Fruit fly (Drosophila melanogaster) whole organism, pupa: Measurements from ENCODE around the gene neo.

ENCODE experiments used
- CG13204 ChIP-seq: fragments of 200-800 bp; sonication (Bioruptor generic); optimal IDR thresholded peaks from 2 replicates; lab custom pipeline; 2018; ENCODE audit warnings: missing biosample characterization, mild to moderate bottlenecking, missing genetic modification characterization, moderate library complexity
- CG14655 ChIP-seq: fragments of 200-800 bp; sonication (Bioruptor generic); optimal IDR thresholded peaks from 3 replicates; lab custom pipeline; 2017; ENCODE audit warnings: mild to moderate bottlenecking, missing biosample characterization, missing genetic modification reagents, missing genetic modification characterization
- CG17806 ChIP-seq: fragments of 200-800 bp; sonication (Bioruptor generic); optimal IDR thresholded peaks from 2 replicates; lab custom pipeline; 2018; ENCODE audit warnings: missing biosample characterization, mild to moderate bottlenecking, missing genetic modification characterization, moderate library complexity
- CG32121 ChIP-seq: fragments of 200-800 bp; sonication (Bioruptor generic); IDR thresholded peaks from 2 replicates; pipeline ENCODE4 v1.3.6; 2022; ENCODE audit warnings: missing biosample characterization, missing genetic modification characterization
- CG8301 ChIP-seq: fragments of 200-800 bp; sonication (Bioruptor generic); optimal IDR thresholded peaks from 2 replicates; lab custom pipeline; 2018; ENCODE audit warnings: missing biosample characterization, mild to moderate bottlenecking, missing genetic modification characterization
- CG9948 ChIP-seq: fragments of 200-800 bp; sonication (Bioruptor generic); optimal IDR thresholded peaks from 2 replicates; lab custom pipeline; 2018; ENCODE audit warnings: missing biosample characterization, mild to moderate bottlenecking, missing genetic modification characterization, moderate library complexity
- D1 ChIP-seq: fragments of 200-800 bp; sonication (Bioruptor generic); optimal IDR thresholded peaks from 2 replicates; lab custom pipeline; 2018; ENCODE audit warnings: missing biosample characterization, mild to moderate bottlenecking, missing genetic modification characterization, moderate library complexity
- EcR ChIP-seq: fragments of 200-800 bp; sonication (Bioruptor generic); optimal IDR thresholded peaks from 3 replicates; lab custom pipeline; 2019; ENCODE audit warnings: missing biosample characterization, missing genetic modification characterization, mild to moderate bottlenecking, moderate library complexity, missing genetic modification reagents
- Pif1A ChIP-seq: fragments of 200-800 bp; sonication (Bioruptor generic); optimal IDR thresholded peaks from 3 replicates; lab custom pipeline; 2016; ENCODE audit warnings: missing biosample characterization, missing genetic modification characterization
- fd96Ca ChIP-seq: fragments of 200-800 bp; sonication (Bioruptor generic); IDR thresholded peaks from 3 replicates; pipeline ENCODE4 v1.3.6; 2022; ENCODE audit warnings: missing biosample characterization, missing genetic modification characterization
- gl ChIP-seq: fragments of 200-800 bp; sonication (Bioruptor generic); optimal IDR thresholded peaks from 2 replicates; lab custom pipeline; 2018; ENCODE audit warnings: missing biosample characterization, mild to moderate bottlenecking, missing genetic modification characterization

DNA sequence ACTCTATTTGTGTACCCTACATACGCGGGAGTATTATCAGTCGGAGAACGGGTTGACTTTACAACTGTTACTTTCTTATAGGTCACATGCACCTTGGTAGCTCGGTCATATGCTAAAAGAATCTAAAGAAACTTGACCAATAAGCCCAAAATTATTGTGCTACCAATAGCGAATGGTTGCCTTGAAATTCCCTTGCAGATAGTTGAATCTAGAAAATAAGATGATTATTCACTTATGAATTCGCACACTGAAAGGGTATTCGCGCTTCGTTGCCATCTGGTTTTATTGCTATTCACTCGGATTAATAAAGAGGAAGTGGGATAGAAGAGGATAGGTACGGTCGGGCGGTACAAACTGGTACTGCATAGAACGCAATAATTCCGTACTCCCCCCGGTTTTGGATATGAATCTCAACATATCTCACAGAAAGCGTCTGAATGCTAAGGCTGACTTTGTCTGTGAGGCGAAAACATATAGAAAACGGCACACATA is 45.1 kb upstream of the neo start:
- TF ChIP-seq CG17806 (peak; percentile 68), fd96Ca (GFP tag; lab: Robert Waterston, UW) (peak; percentile 86), CG14655 (GFP tag; lab: Kevin White, UChicago) (peak; percentile 84), CG32121 (GFP tag; lab: Robert Waterston, UW) (peak; percentile 78), D1 (tag; lab: Kevin White, UChicago) (no peak), gl (peak; percentile 50), CG8301 (tag; lab: Kevin White, UChicago) (peak; percentile 80), Pif1A (GFP tag; lab: Kevin White, UChicago) (peak; percentile 82), EcR (GFP tag; lab: Kevin White, UChicago) (no peak), CG9948 (tag; lab: Kevin White, UChicago) (peak; percentile 74), CG13204 (GFP tag; lab: Kevin White, UChicago) (peak; percentile 53)
